Fruit fly (Drosophila melanogaster) whole organism, embryonic: ENCODE measurements around the gene Zif.

ENCODE experiments used
- BtbVII ChIP-seq: fragments of 200-800 bp; sonication (Bioruptor generic); optimal IDR thresholded peaks from 3 replicates; lab custom pipeline; 2017; ENCODE audit warnings: missing biosample characterization, mild to moderate bottlenecking, missing genetic modification characterization
- Bteb2 ChIP-seq: fragments of 200-800 bp; sonication (Bioruptor generic); optimal IDR thresholded peaks from 2 replicates; lab custom pipeline; 2016; ENCODE audit warnings: missing biosample characterization, missing genetic modification characterization
- C15 ChIP-seq: fragments of 200-800 bp; sonication (Bioruptor generic); IDR thresholded peaks from 3 replicates; pipeline ENCODE4 v1.3.6; 2022; ENCODE audit warnings: missing biosample characterization, missing genetic modification characterization
- CG10366 ChIP-seq: fragments of 200-800 bp; sonication (Bioruptor generic); IDR thresholded peaks from 2 replicates; pipeline ENCODE4 v1.3.6; 2022; ENCODE audit warnings: missing biosample characterization, missing genetic modification characterization
- CG10959 ChIP-seq: fragments of 200-800 bp; sonication (Bioruptor generic); IDR thresholded peaks from 2 replicates; pipeline ENCODE4 v1.3.6; 2022; ENCODE audit warnings: missing biosample characterization, missing genetic modification characterization
- CG13287 ChIP-seq: fragments of 200-800 bp; sonication (Bioruptor generic); IDR thresholded peaks from 2 replicates; pipeline ENCODE4 v1.3.6; 2022; ENCODE audit warnings: missing biosample characterization, missing genetic modification characterization; ENCODE audit not compliant: partially characterized antibody
- CG16863 ChIP-seq: fragments of 200-800 bp; sonication (Bioruptor generic); optimal IDR thresholded peaks from 3 replicates; lab custom pipeline; 2016; ENCODE audit warnings: missing biosample characterization, missing genetic modification characterization
- CG1832 ChIP-seq: fragments of 200-800 bp; sonication (Bioruptor generic); optimal IDR thresholded peaks from 2 replicates; lab custom pipeline; 2017; ENCODE audit warnings: missing biosample characterization, mild to moderate bottlenecking, missing genetic modification characterization, inconsistent platforms
- CG3163 ChIP-seq: fragments of 200-800 bp; sonication (Bioruptor generic); optimal IDR thresholded peaks from 3 replicates; lab custom pipeline; 2016; ENCODE audit warnings: missing biosample characterization, missing genetic modification characterization
- CG32772 ChIP-seq: fragments of 200-800 bp; sonication (Bioruptor generic); IDR thresholded peaks from 2 replicates; pipeline ENCODE4 v1.3.6; 2022; ENCODE audit warnings: missing biosample characterization, missing genetic modification characterization
- CG4360 ChIP-seq: fragments of 200-800 bp; sonication (Bioruptor generic); IDR thresholded peaks from 2 replicates; pipeline ENCODE4 v1.3.6; 2022; ENCODE audit warnings: missing biosample characterization, missing genetic modification characterization
- CG6765 ChIP-seq: fragments of 200-800 bp; sonication (Bioruptor generic); optimal IDR thresholded peaks from 3 replicates; lab custom pipeline; 2017; ENCODE audit warnings: missing biosample characterization, mild to moderate bottlenecking, missing genetic modification characterization
- CG7357 ChIP-seq: fragments of 200-800 bp; sonication (Bioruptor generic); IDR thresholded peaks from 3 replicates; pipeline ENCODE4 v1.3.6; 2022; ENCODE audit warnings: missing biosample characterization, missing genetic modification characterization
- Dll ChIP-seq: fragments of 200-800 bp; sonication (Bioruptor generic); IDR thresholded peaks from 4 replicates; pipeline ENCODE4 v1.3.6; 2022; ENCODE audit warnings: missing biosample characterization, missing genetic modification characterization; ENCODE audit not compliant: partially characterized antibody
- Dp ChIP-seq: fragments of 200-800 bp; sonication (Bioruptor generic); optimal IDR thresholded peaks from 2 replicates; lab custom pipeline; 2018; ENCODE audit warnings: missing biosample characterization, mild to moderate bottlenecking, missing genetic modification characterization, moderate library complexity
- Dref ChIP-seq: fragments of 200-800 bp; sonication (Bioruptor generic); IDR thresholded peaks from 2 replicates; pipeline ENCODE4 v1.3.6; 2022; ENCODE audit warnings: missing biosample characterization, missing genetic modification characterization
- Fer2 ChIP-seq: fragments of 200-800 bp; sonication (Bioruptor generic); optimal IDR thresholded peaks from 2 replicates; lab custom pipeline; 2018; ENCODE audit warnings: missing biosample characterization, mild to moderate bottlenecking, missing genetic modification characterization, moderate library complexity
- GATAe ChIP-seq: fragments of 200-800 bp; sonication (Bioruptor generic); conservative IDR thresholded peaks from 2 replicates; pipeline ENCODE4 v1.3.6; 2022; ENCODE audit warnings: missing biosample characterization, missing genetic modification characterization
- H2.0 ChIP-seq: fragments of 200-800 bp; sonication (Bioruptor generic); IDR thresholded peaks from 2 replicates; pipeline ENCODE4 v1.3.6; 2022; ENCODE audit warnings: missing biosample characterization, missing genetic modification characterization
- HHEX ChIP-seq: fragments of 200-800 bp; sonication (Bioruptor generic); optimal IDR thresholded peaks from 3 replicates; lab custom pipeline; 2017; ENCODE audit warnings: missing biosample characterization, mild to moderate bottlenecking, missing genetic modification characterization, missing genetic modification reagents
- HLH3B ChIP-seq: fragments of 200-800 bp; sonication (Bioruptor generic); IDR thresholded peaks from 2 replicates; pipeline ENCODE4 v1.3.6; 2022; ENCODE audit warnings: missing biosample characterization, missing genetic modification characterization
- HLH54F ChIP-seq: fragments of 200-800 bp; sonication (Bioruptor generic); optimal IDR thresholded peaks from 3 replicates; lab custom pipeline; 2016; ENCODE audit warnings: missing biosample characterization, missing genetic modification characterization
- HLHmδ ChIP-seq: fragments of 200-800 bp; sonication (Bioruptor generic); optimal IDR thresholded peaks from 2 replicates; lab custom pipeline; 2018; ENCODE audit warnings: missing biosample characterization, mild to moderate bottlenecking, missing genetic modification characterization, moderate library complexity
- Hr78 ChIP-seq, 2 experiments: fragments of 200-800 bp in 1 of 2; fragments of >200 bp in 1 of 2; sonication (Bioruptor generic) in 1 of 2; optimal IDR thresholded peaks; 2 replicates each; lab custom pipeline; 2017 to 2019; ENCODE audit warnings: missing biosample characterization in 2 of 2, missing genetic modification characterization in 2 of 2, mild to moderate bottlenecking in 1 of 2, moderate library complexity in 1 of 2
- Hsf ChIP-seq: fragments of 200-800 bp; sonication (Bioruptor generic); optimal IDR thresholded peaks from 3 replicates; lab custom pipeline; 2016; ENCODE audit warnings: missing biosample characterization, missing genetic modification characterization
- Lim3 ChIP-seq: fragments of 200-800 bp; sonication (Bioruptor generic); IDR thresholded peaks from 2 replicates; pipeline ENCODE4 v1.3.6; 2022; ENCODE audit warnings: missing biosample characterization, missing genetic modification characterization
- Lpt ChIP-seq: fragments of >200 bp; optimal IDR thresholded peaks from 2 replicates; lab custom pipeline; 2018; ENCODE audit warnings: missing biosample characterization, missing genetic modification characterization
- Rfx ChIP-seq: fragments of 200-800 bp; sonication (Bioruptor generic); IDR thresholded peaks from 2 replicates; pipeline ENCODE4 v1.3.6; 2022; ENCODE audit warnings: missing biosample characterization, missing genetic modification characterization
- Taf1 ChIP-seq: fragments of 200-800 bp; sonication (Bioruptor generic); IDR thresholded peaks from 2 replicates; pipeline ENCODE4 v1.3.6; 2022; ENCODE audit warnings: missing biosample characterization, missing genetic modification characterization
- Usf ChIP-seq: fragments of 200-800 bp; sonication (Bioruptor generic); optimal IDR thresholded peaks from 2 replicates; lab custom pipeline; 2017; ENCODE audit warnings: missing genotype, missing biosample characterization, missing genetic modification characterization
- Xbp1 ChIP-seq: fragments of 200-800 bp; sonication (Bioruptor generic); optimal IDR thresholded peaks from 3 replicates; lab custom pipeline; 2016; ENCODE audit warnings: missing biosample characterization, mild to moderate bottlenecking, missing genetic modification characterization
- cwo ChIP-seq: fragments of 200-800 bp; sonication (Bioruptor generic); optimal IDR thresholded peaks from 3 replicates; lab custom pipeline; 2017; ENCODE audit warnings: missing biosample characterization, missing genetic modification characterization, mild to moderate bottlenecking, moderate library complexity, missing genetic modification reagents
- disco-r ChIP-seq: fragments of 200-800 bp; sonication (Bioruptor generic); optimal IDR thresholded peaks from 2 replicates; lab custom pipeline; 2016; ENCODE audit warnings: missing biosample characterization, missing genetic modification characterization
- dmrt99B ChIP-seq: fragments of 200-800 bp; sonication (Bioruptor generic); optimal IDR thresholded peaks from 2 replicates; lab custom pipeline; 2018; ENCODE audit warnings: missing biosample characterization, mild to moderate bottlenecking, missing genetic modification characterization, moderate library complexity
- fd102C ChIP-seq: fragments of 200-800 bp; sonication (Bioruptor generic); optimal IDR thresholded peaks from 2 replicates; lab custom pipeline; 2018; ENCODE audit warnings: missing biosample characterization, mild to moderate bottlenecking, missing genetic modification characterization, moderate library complexity
- fu2 ChIP-seq: fragments of 200-800 bp; sonication (Bioruptor generic); optimal IDR thresholded peaks from 2 replicates; lab custom pipeline; 2016; ENCODE audit warnings: missing biosample characterization, missing genetic modification characterization
- gcm2 ChIP-seq: fragments of 200-800 bp; sonication (Bioruptor generic); optimal IDR thresholded peaks from 2 replicates; lab custom pipeline; 2016; ENCODE audit warnings: missing biosample characterization, missing genetic modification characterization
- gem ChIP-seq: fragments of 200-800 bp; sonication (Bioruptor generic); optimal IDR thresholded peaks from 2 replicates; lab custom pipeline; 2019; ENCODE audit warnings: missing biosample characterization, mild to moderate bottlenecking, missing genetic modification characterization, moderate library complexity
- knrl ChIP-seq: fragments of 200-800 bp; sonication (Bioruptor generic); IDR thresholded peaks from 3 replicates; pipeline ENCODE4 v1.3.6; 2022; ENCODE audit warnings: missing biosample characterization, missing genetic modification characterization; ENCODE audit not compliant: partially characterized antibody
- lov ChIP-seq, 2 experiments: fragments of 200-800 bp in 1 of 2; fragments of >200 bp in 1 of 2; sonication (Bioruptor generic) in 1 of 2; IDR thresholded peaks in 1 of 2; optimal IDR thresholded peaks in 1 of 2; 2 replicates in 1 of 2; 3 replicates in 1 of 2; pipeline versions ENCODE4 v1.3.6 to Lab custom; 2017 to 2022; ENCODE audit warnings: missing biosample characterization in 1 of 2, missing genetic modification characterization in 1 of 2
- nau ChIP-seq: fragments of 200-800 bp; sonication (Bioruptor generic); optimal IDR thresholded peaks from 3 replicates; lab custom pipeline; 2017; ENCODE audit warnings: missing biosample characterization, mild to moderate bottlenecking, missing genetic modification characterization, missing genetic modification reagents
- nmo ChIP-seq: fragments of 200-800 bp; sonication (Bioruptor generic); optimal IDR thresholded peaks from 2 replicates; lab custom pipeline; 2018; ENCODE audit warnings: missing biosample characterization, mild to moderate bottlenecking, missing genetic modification characterization, moderate library complexity
- nom ChIP-seq: fragments of 200-800 bp; sonication (Bioruptor generic); optimal IDR thresholded peaks from 2 replicates; lab custom pipeline; 2017; ENCODE audit warnings: missing biosample characterization, missing genetic modification characterization, mild to moderate bottlenecking, moderate library complexity, missing genetic modification reagents
- peb ChIP-seq: fragments of 200-800 bp; sonication (Bioruptor generic); IDR thresholded peaks from 2 replicates; pipeline ENCODE4 v1.3.6; 2022; ENCODE audit warnings: missing biosample characterization, missing genetic modification characterization
- pnt ChIP-seq: fragments of 200-800 bp; sonication (Bioruptor generic); optimal IDR thresholded peaks from 3 replicates; lab custom pipeline; 2016; ENCODE audit warnings: missing biosample characterization, missing genetic modification characterization
- pros ChIP-seq: fragments of 200-800 bp; sonication (Bioruptor generic); optimal IDR thresholded peaks from 3 replicates; lab custom pipeline; 2019; ENCODE audit warnings: missing biosample characterization, mild to moderate bottlenecking, missing genetic modification characterization, moderate library complexity
- slbo ChIP-seq: fragments of 200-800 bp; sonication (Bioruptor generic); IDR thresholded peaks from 2 replicates; pipeline ENCODE4 v1.3.6; 2022; ENCODE audit warnings: missing biosample characterization, missing genetic modification characterization
- sna ChIP-seq: fragments of 200-800 bp; sonication (Bioruptor generic); IDR thresholded peaks from 2 replicates; pipeline ENCODE4 v1.3.6; 2022; ENCODE audit warnings: missing biosample characterization, missing genetic modification characterization; ENCODE audit not compliant: partially characterized antibody
- unc-4 ChIP-seq: fragments of 200-800 bp; sonication (Bioruptor generic); IDR thresholded peaks from 2 replicates; pipeline ENCODE4 v1.3.6; 2022; ENCODE audit warnings: missing biosample characterization, missing genetic modification characterization; ENCODE audit not compliant: partially characterized antibody
- yki ChIP-seq: fragments of >200 bp; optimal IDR thresholded peaks from 3 replicates; lab custom pipeline; 2018

The Zif gene

DNA sequence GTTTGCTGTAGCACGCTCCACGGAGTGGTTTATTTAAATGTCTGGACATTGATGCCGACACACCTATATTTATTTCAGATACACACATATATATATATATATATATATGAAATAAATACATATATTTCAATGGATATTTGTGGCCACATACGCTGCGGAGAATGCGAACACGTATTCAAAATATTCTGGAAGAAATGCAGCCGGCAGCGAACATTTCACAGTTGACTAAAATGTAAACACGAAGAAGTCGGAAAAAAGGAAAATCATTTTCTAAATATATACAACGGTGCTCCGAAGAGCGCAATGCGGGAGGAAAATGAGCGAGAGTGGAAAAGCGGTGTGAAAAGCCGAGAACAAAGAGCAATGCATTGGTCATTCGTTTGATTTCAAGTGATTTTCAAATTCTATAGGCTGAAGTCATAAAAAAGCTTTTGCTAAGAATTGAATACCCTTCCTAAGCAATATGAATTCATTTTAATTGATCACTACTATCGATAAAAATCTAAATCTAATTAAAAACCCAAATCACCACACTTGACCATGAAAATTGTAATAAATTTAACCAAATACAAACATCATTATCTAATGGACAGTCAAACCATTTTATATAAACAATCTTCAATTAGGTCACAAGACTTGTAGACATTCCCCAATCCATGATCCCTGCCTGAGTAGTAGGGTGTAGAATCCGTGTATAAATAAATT is 10.9 kb downstream of the Zif start (continued):
- no peak for TF ChIP-seq knrl (GFP tag; lab: Robert Waterston, UW)
- no peak for TF ChIP-seq CG7357 (GFP tag; lab: Robert Waterston, UW)
- TF ChIP-seq yki, result no peak
- TF ChIP-seq nom (GFP tag; lab: Kevin White, UChicago), result no peak
- no peak for TF ChIP-seq CG4360 (GFP tag; lab: Robert Waterston, UW)
- TF ChIP-seq gcm2 (GFP tag; lab: Kevin White, UChicago), result no peak
- no peak for TF ChIP-seq pros
- TF ChIP-seq fd102C (GFP tag; lab: Kevin White, UChicago), result no peak
- peak; percentile 10 for TF ChIP-seq disco-r
- TF ChIP-seq CG32772 (GFP tag; lab: Robert Waterston, UW), result no peak
- TF ChIP-seq CG1832, result no peak
- TF ChIP-seq dmrt99B (tag; lab: Kevin White, UChicago), result peak; percentile 52
- no peak for TF ChIP-seq CG3163 (GFP tag; lab: Kevin White, UChicago)
- peak; percentile 19 for TF ChIP-seq HLH54F (GFP tag; lab: Kevin White, UChicago)
- no peak for TF ChIP-seq BtbVII
- TF ChIP-seq pnt (GFP tag; lab: Kevin White, UChicago), result no peak
- TF ChIP-seq Dref (GFP tag; lab: Robert Waterston, UW), result no peak
- TF ChIP-seq gem (tag; lab: Kevin White, UChicago), result peak; percentile 86
- TF ChIP-seq slbo, result no peak
- TF ChIP-seq CG10959 (GFP tag; lab: Robert Waterston, UW), result no peak
- TF ChIP-seq Lpt, result no peak
- no peak for TF ChIP-seq Dll (GFP tag; lab: Robert Waterston, UW)
- TF ChIP-seq CG10366 (GFP tag; lab: Robert Waterston, UW), result peak; percentile 21; the same call in 1 of the 2 replicates
- no peak for TF ChIP-seq nau
- no peak for TF ChIP-seq H2.0
- no peak for TF ChIP-seq lov (optimal IDR thresholded peaks at IDR 0.05; lab: Kevin White, UChicago)
- no peak for TF ChIP-seq lov (GFP tag; IDR thresholded peaks at IDR 0.05; lab: Robert Waterston, UW)
- TF ChIP-seq unc-4 (GFP tag; lab: Robert Waterston, UW), result no peak
- peak; percentile 14 for TF ChIP-seq Fer2 (tag; lab: Kevin White, UChicago)
- no peak for TF ChIP-seq Taf1
- TF ChIP-seq nmo (GFP tag; lab: Kevin White, UChicago), result peak; percentile 90
- no peak for TF ChIP-seq CG6765 (GFP tag; lab: Kevin White, UChicago)
- TF ChIP-seq Bteb2 (GFP tag; lab: Kevin White, UChicago), result no peak
- no peak for TF ChIP-seq peb
- TF ChIP-seq HLH3B (GFP tag; lab: Robert Waterston, UW), result no peak
- no peak for TF ChIP-seq Lim3 (GFP tag; lab: Robert Waterston, UW)
- TF ChIP-seq fu2, result no peak
- TF ChIP-seq HLHmδ (GFP tag; lab: Kevin White, UChicago), result no peak
- no peak for TF ChIP-seq Rfx
- no peak for TF ChIP-seq HHEX
- TF ChIP-seq Hr78 (GFP tag; optimal IDR thresholded peaks at IDR 0.05; lab: Kevin White, UChicago), result peak in 1 of 2 experiments; percentile 57
- peak; percentile 62 for TF ChIP-seq CG16863 (GFP tag; lab: Kevin White, UChicago)
- TF ChIP-seq GATAe (GFP tag; lab: Robert Waterston, UW), result no peak
- TF ChIP-seq Hsf, result peak; percentile 52
- TF ChIP-seq sna (GFP tag; lab: Robert Waterston, UW), result no peak
- TF ChIP-seq Dp (GFP tag; lab: Kevin White, UChicago), result no peak
- no peak for TF ChIP-seq Usf
- TF ChIP-seq C15, result no peak
- TF ChIP-seq cwo, result no peak
- peak; percentile 56 for TF ChIP-seq Xbp1
- no peak for TF ChIP-seq CG13287 (GFP tag; lab: Robert Waterston, UW)
